Worm (Caenorhabditis elegans) whole organism, L1 larva: ENCODE measurements around the gene cbp-1.

ENCODE experiments used
- C04F5.9 ChIP-seq: sonication (generic microtip); optimal IDR thresholded peaks from 2 replicates; lab custom pipeline; 2016; ENCODE audit warnings: missing genetic modification characterization, missing compliant biosample characterization
- C16A3.4 ChIP-seq: fragments of 150-350 bp; optimal IDR thresholded peaks from 2 replicates; lab custom pipeline; 2014; ENCODE audit warnings: missing biosample characterization, missing genetic modification characterization
- aha-1 ChIP-seq: fragments of 150-350 bp; optimal IDR thresholded peaks from 2 replicates; lab custom pipeline; 2014; ENCODE audit warnings: missing biosample characterization, missing genetic modification characterization
- alr-1 ChIP-seq: fragments of 200-800 bp; sonication (Bioruptor generic); optimal IDR thresholded peaks from 2 replicates; lab custom pipeline; 2018; ENCODE audit warnings: borderline replicate concordance, mild to moderate bottlenecking, missing genetic modification characterization, missing compliant biosample characterization
- blmp-1 ChIP-seq: fragments of 150-350 bp; optimal IDR thresholded peaks from 2 replicates; lab custom pipeline; 2014; ENCODE audit warnings: missing biosample characterization, missing genetic modification characterization
- ceh-63 ChIP-seq: fragments of 200-800 bp; sonication (Bioruptor generic); optimal IDR thresholded peaks from 2 replicates; lab custom pipeline; 2018; ENCODE audit warnings: mild to moderate bottlenecking, missing genetic modification characterization, missing compliant biosample characterization
- ceh-8 ChIP-seq: fragments of 200-800 bp; sonication (Bioruptor generic); optimal IDR thresholded peaks from 2 replicates; lab custom pipeline; 2018; ENCODE audit warnings: mild to moderate bottlenecking, missing genetic modification characterization, moderate library complexity, missing compliant biosample characterization
- ceh-88 ChIP-seq: fragments of 200-800 bp; sonication (Bioruptor generic); IDR thresholded peaks from 2 replicates; pipeline ENCODE4 v1.3.6; 2022; ENCODE audit warnings: missing genetic modification characterization, missing compliant biosample characterization
- ceh-90 ChIP-seq: sonication (generic microtip); optimal IDR thresholded peaks from 2 replicates; lab custom pipeline; 2016; ENCODE audit warnings: missing genetic modification characterization, missing compliant biosample characterization
- dsc-1 ChIP-seq: sonication (generic microtip); optimal IDR thresholded peaks from 2 replicates; lab custom pipeline; 2016; ENCODE audit warnings: mild to moderate bottlenecking, missing genetic modification characterization, missing compliant biosample characterization
- efl-1 ChIP-seq, 4 experiments: fragments of 150-350 bp; optimal IDR thresholded peaks in 3 of 4; peaks in 1 of 4; 1 replicate in 1 of 4; 2 replicates in 3 of 4; lab custom pipeline; 2014; ENCODE audit warnings: missing biosample characterization in 2 of 4, missing genetic modification characterization in 2 of 4, missing genetic modification reagents in 2 of 4
- elt-3 ChIP-seq, 6 experiments: fragments of 150-350 bp in 1 of 6; sonication (generic microtip); optimal IDR thresholded peaks; 2 replicates each; lab custom pipeline; 2017 to 2018; ENCODE audit warnings: missing biosample characterization in 6 of 6, missing genetic modification characterization in 6 of 6, inconsistent platforms in 1 of 6
- ets-5 ChIP-seq: fragments of 200-800 bp; sonication (Bioruptor generic); IDR thresholded peaks from 2 replicates; pipeline ENCODE4 v1.3.6; 2022; ENCODE audit warnings: missing genetic modification characterization, missing compliant biosample characterization
- fkh-4 ChIP-seq: sonication (generic microtip); optimal IDR thresholded peaks from 2 replicates; lab custom pipeline; 2016; ENCODE audit warnings: missing compliant biosample characterization, missing genetic modification characterization, borderline replicate concordance
- fos-1 ChIP-seq: fragments of 150-350 bp; optimal IDR thresholded peaks from 2 replicates; lab custom pipeline; 2014; ENCODE audit warnings: missing biosample characterization, missing genetic modification characterization
- grh-1 ChIP-seq: fragments of 200-800 bp; sonication (Bioruptor generic); IDR thresholded peaks from 2 replicates; pipeline ENCODE4 v1.3.6; 2022; ENCODE audit warnings: missing genetic modification reagents, missing genetic modification characterization, missing compliant biosample characterization
- hlh-17 ChIP-seq: fragments of 200-800 bp; sonication (Bioruptor generic); optimal IDR thresholded peaks from 2 replicates; lab custom pipeline; 2018; ENCODE audit warnings: missing genetic modification characterization, mild to moderate bottlenecking, missing compliant biosample characterization, moderate library complexity, borderline replicate concordance
- hlh-4 ChIP-seq: sonication (generic microtip); optimal IDR thresholded peaks from 2 replicates; lab custom pipeline; 2016; ENCODE audit warnings: mild to moderate bottlenecking, missing genetic modification characterization, missing compliant biosample characterization
- irx-1 ChIP-seq: sonication (generic microtip); optimal IDR thresholded peaks from 2 replicates; lab custom pipeline; 2016; ENCODE audit warnings: missing genetic modification characterization, missing compliant biosample characterization
- isw-1 ChIP-seq: fragments of 200-800 bp; sonication (Bioruptor generic); IDR thresholded peaks from 2 replicates; pipeline ENCODE4 v1.3.6; 2022; ENCODE audit warnings: missing genetic modification characterization, missing compliant biosample characterization
- jun-1 ChIP-seq: fragments of 150-350 bp; optimal IDR thresholded peaks from 2 replicates; lab custom pipeline; 2014; ENCODE audit warnings: missing biosample characterization, missing genetic modification reagents, missing genetic modification characterization
- lin-13 ChIP-seq: fragments of 150-350 bp; optimal IDR thresholded peaks from 2 replicates; lab custom pipeline; 2014; ENCODE audit warnings: missing biosample characterization, missing genetic modification reagents, missing genetic modification characterization
- lin-15B ChIP-seq: fragments of 150-350 bp; sonication (generic microtip); optimal IDR thresholded peaks from 3 replicates; lab custom pipeline; 2014; ENCODE audit warnings: missing biosample characterization, missing genetic modification characterization
- lin-39 ChIP-seq: fragments of 150-350 bp; optimal IDR thresholded peaks from 2 replicates; lab custom pipeline; 2014; ENCODE audit warnings: missing biosample characterization, missing genetic modification reagents, missing genetic modification characterization
- lir-3 ChIP-seq: sonication (generic microtip); optimal IDR thresholded peaks from 2 replicates; lab custom pipeline; 2016; ENCODE audit warnings: mild to moderate bottlenecking, missing genetic modification characterization, moderate library complexity, missing compliant biosample characterization; ENCODE audit not compliant: poor library complexity
- mef-2 ChIP-seq: fragments of 150-350 bp; optimal IDR thresholded peaks from 2 replicates; lab custom pipeline; 2014; ENCODE audit warnings: missing biosample characterization, missing genetic modification characterization
- nhr-11 ChIP-seq: fragments of 150-350 bp; optimal IDR thresholded peaks from 2 replicates; lab custom pipeline; 2014; ENCODE audit warnings: missing biosample characterization, missing genetic modification characterization
- nhr-12 ChIP-seq: sonication (generic microtip); optimal IDR thresholded peaks from 2 replicates; lab custom pipeline; 2017; ENCODE audit warnings: missing biosample characterization, missing genetic modification characterization
- nhr-47 ChIP-seq: sonication (generic microtip); optimal IDR thresholded peaks from 2 replicates; lab custom pipeline; 2016; ENCODE audit warnings: mild to moderate bottlenecking, missing genetic modification characterization, moderate library complexity, missing compliant biosample characterization
- nhr-76 ChIP-seq: sonication (generic microtip); optimal IDR thresholded peaks from 2 replicates; lab custom pipeline; 2017; ENCODE audit warnings: missing biosample characterization, missing genetic modification characterization
- nhr-84 ChIP-seq: sonication (generic microtip); optimal IDR thresholded peaks from 2 replicates; lab custom pipeline; 2017; ENCODE audit warnings: missing biosample characterization, missing genetic modification characterization
- nhr-90 ChIP-seq: sonication (generic microtip); optimal IDR thresholded peaks from 2 replicates; lab custom pipeline; 2016; ENCODE audit warnings: mild to moderate bottlenecking, missing genetic modification characterization, missing compliant biosample characterization; ENCODE audit not compliant: poor library complexity
- pax-3 ChIP-seq: fragments of 200-800 bp; sonication (Bioruptor generic); optimal IDR thresholded peaks from 2 replicates; lab custom pipeline; 2018; ENCODE audit warnings: mild to moderate bottlenecking, missing genetic modification characterization, moderate library complexity, missing compliant biosample characterization
- rnt-1 ChIP-seq: sonication (generic microtip); optimal IDR thresholded peaks from 2 replicates; lab custom pipeline; 2016; ENCODE audit warnings: mild to moderate bottlenecking, missing genetic modification characterization, moderate library complexity, missing compliant biosample characterization
- skn-1 ChIP-seq: fragments of 150-350 bp; optimal IDR thresholded peaks from 2 replicates; lab custom pipeline; 2014; ENCODE audit warnings: missing biosample characterization, missing genetic modification characterization
- snpc-4 ChIP-seq: fragments of 150-350 bp; optimal IDR thresholded peaks from 2 replicates; lab custom pipeline; 2014; ENCODE audit warnings: missing biosample characterization, missing genetic modification characterization
- sox-4 ChIP-seq: sonication (generic microtip); optimal IDR thresholded peaks from 2 replicates; lab custom pipeline; 2016; ENCODE audit warnings: missing genetic modification characterization, missing compliant biosample characterization
- sptf-1 ChIP-seq: fragments of 150-350 bp; optimal IDR thresholded peaks from 2 replicates; lab custom pipeline; 2014; ENCODE audit warnings: missing biosample characterization, missing genetic modification characterization
- sup-37 ChIP-seq: fragments of 200-800 bp; sonication (Bioruptor generic); optimal IDR thresholded peaks from 2 replicates; lab custom pipeline; 2018; ENCODE audit warnings: mild to moderate bottlenecking, missing genetic modification characterization, missing compliant biosample characterization
- swsn-7 ChIP-seq: sonication (generic microtip); optimal IDR thresholded peaks from 2 replicates; lab custom pipeline; 2016; ENCODE audit warnings: missing genetic modification characterization, missing compliant biosample characterization
- tlp-1 ChIP-seq: fragments of 150-350 bp; optimal IDR thresholded peaks from 2 replicates; lab custom pipeline; 2014; ENCODE audit warnings: missing biosample characterization, missing genetic modification characterization
- unc-30 ChIP-seq: sonication (generic microtip); optimal IDR thresholded peaks from 2 replicates; lab custom pipeline; 2017; ENCODE audit warnings: missing biosample characterization, missing genetic modification characterization
- unc-62 ChIP-seq: fragments of 150-350 bp; optimal IDR thresholded peaks from 2 replicates; lab custom pipeline; 2014; ENCODE audit warnings: missing biosample characterization, missing genetic modification reagents, missing genetic modification characterization
- unc-86 ChIP-seq: sonication (generic microtip); optimal IDR thresholded peaks from 2 replicates; lab custom pipeline; 2016; ENCODE audit warnings: missing genetic modification characterization, missing compliant biosample characterization
- unc-98 ChIP-seq: fragments of 200-800 bp; sonication (Bioruptor generic); IDR thresholded peaks from 2 replicates; pipeline ENCODE4 v1.3.6; 2022; ENCODE audit warnings: missing genetic modification characterization, missing compliant biosample characterization
- vab-15 ChIP-seq: sonication (generic microtip); optimal IDR thresholded peaks from 2 replicates; lab custom pipeline; 2017; ENCODE audit warnings: missing genotype, mild to moderate bottlenecking, missing genetic modification characterization, missing compliant biosample characterization
- zag-1 ChIP-seq: fragments of 150-350 bp; optimal IDR thresholded peaks from 2 replicates; lab custom pipeline; 2014; ENCODE audit warnings: missing biosample characterization, missing genetic modification characterization
- ztf-11 ChIP-seq, 2 experiments: sonication (generic microtip); optimal IDR thresholded peaks; 2 replicates each; lab custom pipeline; 2016 to 2017; ENCODE audit warnings: missing genetic modification characterization in 2 of 2, missing biosample characterization in 1 of 2, missing compliant biosample characterization in 1 of 2
- ztf-4 ChIP-seq: fragments of 150-350 bp; optimal IDR thresholded peaks from 2 replicates; lab custom pipeline; 2014; ENCODE audit warnings: missing biosample characterization, missing genetic modification characterization

Gene cbp-1

ce11 chrIII:9764718-9765117 is 1.6 kb upstream of the cbp-1 start:
- TF ChIP-seq nhr-12 (tag; lab: Kevin White, UChicago) (no peak), lin-13 (no peak), fkh-4 (tag; lab: Kevin White, UChicago) (no peak), unc-86 (no peak), alr-1 (tag; lab: Kevin White, UChicago) (no peak), ets-5 (GFP tag; lab: Robert Waterston, UW) (no peak), nhr-84 (tag; lab: Kevin White, UChicago) (no peak), tlp-1 (tag; lab: Kevin White, UChicago) (no peak), efl-1 (optimal IDR thresholded peaks at IDR 0.05; lab: Kevin White, UChicago) (no peak), efl-1 (GFP tag; optimal IDR thresholded peaks at IDR 0.05 in 1 of 2; lab: Kevin White, UChicago) (no peak), lin-39 (tag; lab: Kevin White, UChicago) (no peak), ztf-4 (tag; lab: Kevin White, UChicago) (no peak), lir-3 (tag; lab: Kevin White, UChicago) (no peak), sup-37 (GFP tag; lab: Kevin White, UChicago) (no peak), lin-15B (tag; lab: Kevin White, UChicago) (no peak)

DNA sequence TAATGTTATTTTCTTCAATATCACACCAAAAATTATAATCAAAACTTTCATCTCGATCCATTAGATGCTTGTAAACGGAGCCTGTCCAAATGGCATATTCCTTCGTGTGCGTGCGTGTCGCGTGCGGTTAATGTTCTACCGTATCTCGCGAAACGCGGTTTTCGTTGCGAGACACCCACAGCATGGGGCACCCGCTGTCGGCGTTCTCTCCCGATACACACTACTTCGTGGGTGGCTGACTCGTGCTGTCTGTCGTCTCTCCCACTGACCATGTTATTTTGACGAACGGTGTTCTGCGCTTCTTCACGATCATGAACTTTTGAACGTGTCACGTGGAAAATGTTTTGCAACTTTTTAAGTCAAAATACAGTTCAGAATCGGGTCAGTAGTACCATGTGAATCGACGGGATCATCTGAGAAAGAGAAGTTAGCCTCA is 826 bp upstream of the cbp-1 start:
- TF ChIP-seq C04F5.9 (tag; lab: Kevin White, UChicago) = peak; percentile 94
- TF ChIP-seq ets-5 (GFP tag; lab: Robert Waterston, UW) = no peak
- TF ChIP-seq fos-1 (tag; lab: Kevin White, UChicago) = peak; percentile 89
- peak; percentile 69 for TF ChIP-seq nhr-12 (tag; lab: Kevin White, UChicago)
- peak in 5 of 6 experiments; percentile 38 to 93 (median 75) for TF ChIP-seq elt-3 (tag; optimal IDR thresholded peaks at IDR 0.05; lab: Kevin White, UChicago)
- peak; percentile 96 for TF ChIP-seq irx-1 (tag; lab: Kevin White, UChicago)
- peak; percentile 98 for TF ChIP-seq pax-3
- TF ChIP-seq C16A3.4 = peak; percentile 98
- peak; percentile 98 for TF ChIP-seq nhr-90 (tag; lab: Kevin White, UChicago)
- TF ChIP-seq unc-98 (GFP tag; lab: Robert Waterston, UW) = peak; percentile 60; the same call in 1 of the 2 replicates
- TF ChIP-seq isw-1 (GFP tag; lab: Robert Waterston, UW) = peak; percentile 98
- TF ChIP-seq nhr-11 (tag; lab: Kevin White, UChicago) = peak; percentile 89
- peak; percentile 97 for TF ChIP-seq ceh-88 (GFP tag; lab: Robert Waterston, UW)
- peak; percentile 70 for TF ChIP-seq fkh-4 (tag; lab: Kevin White, UChicago)
- TF ChIP-seq lin-15B (tag; lab: Kevin White, UChicago) = peak; percentile 79
- no peak for TF ChIP-seq sptf-1 (tag; lab: Kevin White, UChicago)
- peak; percentile 86 for TF ChIP-seq vab-15 (tag; lab: Kevin White, UChicago)
- no peak for TF ChIP-seq tlp-1 (tag; lab: Kevin White, UChicago)
- TF ChIP-seq ceh-63 = peak; percentile 34
- peak; percentile 84 for TF ChIP-seq snpc-4
- TF ChIP-seq hlh-4 = no peak
- TF ChIP-seq efl-1 (optimal IDR thresholded peaks at IDR 0.05; lab: Kevin White, UChicago) = peak; percentile 92 to 96
- peak; percentile 81 to 99 for TF ChIP-seq efl-1 (GFP tag; optimal IDR thresholded peaks at IDR 0.05 in 1 of 2; lab: Kevin White, UChicago)
- TF ChIP-seq mef-2 (tag; lab: Kevin White, UChicago) = peak; percentile 86
- TF ChIP-seq grh-1 (GFP tag; lab: Robert Waterston, UW) = peak; percentile 98
- TF ChIP-seq aha-1 (tag; lab: Kevin White, UChicago) = peak; percentile 68
- peak; percentile 98 for TF ChIP-seq jun-1 (tag; lab: Kevin White, UChicago)
- TF ChIP-seq hlh-17 = no peak
- no peak for TF ChIP-seq alr-1 (tag; lab: Kevin White, UChicago)
- TF ChIP-seq blmp-1 = no peak
- TF ChIP-seq sup-37 (GFP tag; lab: Kevin White, UChicago) = peak; percentile 95
- peak; percentile 22 for TF ChIP-seq ceh-90
- peak; percentile 99 for TF ChIP-seq nhr-47 (tag; lab: Kevin White, UChicago)
- TF ChIP-seq dsc-1 = peak; percentile 98
- peak; percentile 99 for TF ChIP-seq swsn-7 (tag; lab: Kevin White, UChicago)
- peak; percentile 36 to 97 for TF ChIP-seq ztf-11 (tag; optimal IDR thresholded peaks at IDR 0.05; lab: Kevin White, UChicago)
- TF ChIP-seq skn-1 (tag; lab: Kevin White, UChicago) = peak; percentile 95
- TF ChIP-seq nhr-76 (tag; lab: Kevin White, UChicago) = no peak
- TF ChIP-seq unc-30 (tag; lab: Kevin White, UChicago) = no peak
- TF ChIP-seq ceh-8 (GFP tag; lab: Kevin White, UChicago) = peak; percentile 96
- TF ChIP-seq unc-62 (GFP tag; lab: Kevin White, UChicago) = peak; percentile 74
- peak; percentile 92 for TF ChIP-seq sox-4
- peak; percentile 98 for TF ChIP-seq rnt-1 (tag; lab: Kevin White, UChicago)
- peak; percentile 85 for TF ChIP-seq zag-1 (tag; lab: Kevin White, UChicago)
